Fruit fly (Drosophila melanogaster) whole organism, embryonic: ENCODE results near the gene FASN2.

ENCODE experiments used
- Antp ChIP-seq: fragments of 200-800 bp; sonication (Bioruptor generic); optimal IDR thresholded peaks from 3 replicates; lab custom pipeline; 2016; ENCODE audit warnings: missing biosample characterization, missing genetic modification characterization
- CG10209 ChIP-seq: fragments of 200-800 bp; sonication (Bioruptor generic); optimal IDR thresholded peaks from 3 replicates; lab custom pipeline; 2017; ENCODE audit warnings: missing biosample characterization, mild to moderate bottlenecking, missing genetic modification characterization, missing genetic modification reagents
- CG10366 ChIP-seq: fragments of 200-800 bp; sonication (Bioruptor generic); IDR thresholded peaks from 2 replicates; pipeline ENCODE4 v1.3.6; 2022; ENCODE audit warnings: missing biosample characterization, missing genetic modification characterization
- CG11085 ChIP-seq: fragments of 200-800 bp; sonication (Bioruptor generic); IDR thresholded peaks from 2 replicates; pipeline ENCODE4 v1.3.6; 2022; ENCODE audit warnings: missing biosample characterization, missing genetic modification characterization
- CG11247 ChIP-seq: fragments of 200-800 bp; sonication (Bioruptor generic); IDR thresholded peaks from 2 replicates; pipeline ENCODE4 v1.3.6; 2022; ENCODE audit warnings: missing biosample characterization, missing genetic modification characterization
- CG13287 ChIP-seq: fragments of 200-800 bp; sonication (Bioruptor generic); IDR thresholded peaks from 2 replicates; pipeline ENCODE4 v1.3.6; 2022; ENCODE audit warnings: missing biosample characterization, missing genetic modification characterization; ENCODE audit not compliant: partially characterized antibody
- CG16815 ChIP-seq: fragments of 200-800 bp; sonication (Bioruptor generic); optimal IDR thresholded peaks from 3 replicates; lab custom pipeline; 2017; ENCODE audit warnings: missing biosample characterization, mild to moderate bottlenecking, missing genetic modification characterization
- CG17328 ChIP-seq: fragments of 200-800 bp; sonication (Bioruptor generic); IDR thresholded peaks from 2 replicates; pipeline ENCODE4 v1.3.6; 2022; ENCODE audit warnings: missing biosample characterization, missing genetic modification characterization
- CG1792 ChIP-seq: fragments of 200-800 bp; sonication (Bioruptor generic); optimal IDR thresholded peaks from 2 replicates; lab custom pipeline; 2016; ENCODE audit warnings: missing biosample characterization, missing genetic modification characterization
- CG18262 ChIP-seq: fragments of 200-800 bp; optimal IDR thresholded peaks from 3 replicates; lab custom pipeline; 2019; ENCODE audit warnings: missing biosample characterization, mild to moderate bottlenecking, missing genetic modification characterization, moderate library complexity
- CG2678 ChIP-seq: fragments of 200-800 bp; sonication (Bioruptor generic); optimal IDR thresholded peaks from 3 replicates; lab custom pipeline; 2019; ENCODE audit warnings: missing biosample characterization, mild to moderate bottlenecking, missing genetic modification characterization, moderate library complexity
- CG32532 ChIP-seq: fragments of 200-800 bp; sonication (Bioruptor generic); IDR thresholded peaks from 2 replicates; pipeline ENCODE4 v1.3.6; 2022; ENCODE audit warnings: missing biosample characterization, missing genetic modification characterization
- CG3847 ChIP-seq: fragments of 200-800 bp; sonication (Bioruptor generic); IDR thresholded peaks from 2 replicates; pipeline ENCODE4 v1.3.6; 2022; ENCODE audit warnings: missing biosample characterization, missing genetic modification characterization
- CG42726 ChIP-seq: fragments of 200-800 bp; sonication (Bioruptor generic); IDR thresholded peaks from 2 replicates; pipeline ENCODE4 v1.3.6; 2022; ENCODE audit warnings: missing biosample characterization, missing genetic modification characterization; ENCODE audit not compliant: partially characterized antibody
- CG4404 ChIP-seq: fragments of 200-800 bp; sonication (Bioruptor generic); IDR thresholded peaks from 2 replicates; pipeline ENCODE4 v1.3.6; 2022; ENCODE audit warnings: missing biosample characterization, missing genetic modification characterization
- CG6175 ChIP-seq: fragments of 200-800 bp; sonication (Bioruptor generic); IDR thresholded peaks from 3 replicates; pipeline ENCODE4 v1.3.6; 2022; ENCODE audit warnings: missing biosample characterization, missing genetic modification characterization
- CG7987 ChIP-seq: fragments of 200-800 bp; sonication (Bioruptor generic); optimal IDR thresholded peaks from 2 replicates; lab custom pipeline; 2018; ENCODE audit warnings: missing biosample characterization, mild to moderate bottlenecking, missing genetic modification characterization, moderate library complexity
- CG9609 ChIP-seq: fragments of 200-800 bp; sonication (Bioruptor generic); optimal IDR thresholded peaks from 3 replicates; lab custom pipeline; 2016; ENCODE audit warnings: missing biosample characterization, missing genetic modification characterization
- CG9817 ChIP-seq: fragments of 200-800 bp; sonication (Bioruptor generic); optimal IDR thresholded peaks from 2 replicates; lab custom pipeline; 2018; ENCODE audit warnings: missing biosample characterization, mild to moderate bottlenecking, missing genetic modification characterization, moderate library complexity
- Camta ChIP-seq: fragments of 200-800 bp; sonication (Bioruptor generic); optimal IDR thresholded peaks from 2 replicates; lab custom pipeline; 2016; ENCODE audit warnings: missing biosample characterization, missing genetic modification characterization
- E2f1 ChIP-seq: fragments of 200-800 bp; sonication (Bioruptor generic); IDR thresholded peaks from 2 replicates; pipeline ENCODE4 v1.3.6; 2022; ENCODE audit warnings: missing biosample characterization, missing genetic modification characterization
- H2.0 ChIP-seq: fragments of 200-800 bp; sonication (Bioruptor generic); IDR thresholded peaks from 2 replicates; pipeline ENCODE4 v1.3.6; 2022; ENCODE audit warnings: missing biosample characterization, missing genetic modification characterization
- Hsf ChIP-seq: fragments of 200-800 bp; sonication (Bioruptor generic); optimal IDR thresholded peaks from 3 replicates; lab custom pipeline; 2016; ENCODE audit warnings: missing biosample characterization, missing genetic modification characterization
- Med ChIP-seq: fragments of 200-800 bp; sonication (Bioruptor generic); peaks from one replicate; lab custom pipeline; 2016; ENCODE audit warnings: missing biosample characterization, missing genetic modification characterization, mild to moderate bottlenecking, inconsistent platforms, moderate library complexity
- Meics ChIP-seq: fragments of 200-800 bp; sonication (Bioruptor generic); optimal IDR thresholded peaks from 2 replicates; lab custom pipeline; 2017; ENCODE audit warnings: missing biosample characterization, mild to moderate bottlenecking, missing genetic modification characterization
- Myb ChIP-seq: fragments of 200-800 bp; sonication (Bioruptor generic); optimal IDR thresholded peaks from 2 replicates; lab custom pipeline; 2016; ENCODE audit warnings: missing biosample characterization, missing genetic modification characterization
- Nf-YB ChIP-seq: fragments of 200-800 bp; sonication (Bioruptor generic); optimal IDR thresholded peaks from 3 replicates; lab custom pipeline; 2019; ENCODE audit warnings: missing biosample characterization, mild to moderate bottlenecking, missing genetic modification characterization, moderate library complexity
- Xbp1 ChIP-seq: fragments of 200-800 bp; sonication (Bioruptor generic); optimal IDR thresholded peaks from 3 replicates; lab custom pipeline; 2016; ENCODE audit warnings: missing biosample characterization, mild to moderate bottlenecking, missing genetic modification characterization
- Xrp1 ChIP-seq: fragments of 200-800 bp; sonication (Bioruptor generic); IDR thresholded peaks from 2 replicates; pipeline ENCODE4 v1.3.6; 2022; ENCODE audit warnings: missing biosample characterization, missing genetic modification characterization
- aop ChIP-seq: fragments of 200-800 bp; sonication (Bioruptor generic); IDR thresholded peaks from 2 replicates; pipeline ENCODE4 v1.3.6; 2022; ENCODE audit warnings: missing biosample characterization, missing genetic modification characterization
- ap ChIP-seq: fragments of 200-800 bp; sonication (Bioruptor generic); IDR thresholded peaks from 2 replicates; pipeline ENCODE4 v1.3.6; 2022; ENCODE audit warnings: missing biosample characterization, missing genetic modification characterization
- bcd ChIP-seq: fragments of 200-800 bp; sonication (Bioruptor generic); optimal IDR thresholded peaks from 2 replicates; lab custom pipeline; 2017; ENCODE audit warnings: missing biosample characterization, mild to moderate bottlenecking, missing genetic modification characterization
- bsh ChIP-seq, 2 experiments: fragments of 200-800 bp; sonication (Bioruptor generic); optimal IDR thresholded peaks; 2 replicates each; lab custom pipeline; 2017 to 2018; ENCODE audit warnings: mild to moderate bottlenecking in 2 of 2, missing biosample characterization in 2 of 2, missing genetic modification characterization in 2 of 2, moderate library complexity in 1 of 2
- caup ChIP-seq: fragments of 200-800 bp; sonication (Bioruptor generic); optimal IDR thresholded peaks from 3 replicates; lab custom pipeline; 2017; ENCODE audit warnings: missing biosample characterization, mild to moderate bottlenecking, missing genetic modification characterization, moderate library complexity; ENCODE audit not compliant: severe bottlenecking
- chinmo ChIP-seq: fragments of 200-800 bp; sonication (Bioruptor generic); IDR thresholded peaks from 4 replicates; pipeline ENCODE4 v1.3.6; 2022; ENCODE audit warnings: missing biosample characterization, missing genetic modification characterization; ENCODE audit not compliant: partially characterized antibody
- fu2 ChIP-seq: fragments of 200-800 bp; sonication (Bioruptor generic); optimal IDR thresholded peaks from 2 replicates; lab custom pipeline; 2016; ENCODE audit warnings: missing biosample characterization, missing genetic modification characterization
- hkb ChIP-seq, 2 experiments: fragments of 200-800 bp in 1 of 2; fragments of >200 bp in 1 of 2; sonication (Bioruptor generic) in 1 of 2; IDR thresholded peaks in 1 of 2; optimal IDR thresholded peaks in 1 of 2; 2 replicates each; pipeline versions ENCODE4 v1.3.6 to Lab custom; 2017 to 2022; ENCODE audit warnings: missing biosample characterization in 1 of 2, missing genetic modification characterization in 1 of 2
- ind ChIP-seq: fragments of 200-800 bp; sonication (Bioruptor generic); optimal IDR thresholded peaks from 3 replicates; lab custom pipeline; 2016; ENCODE audit warnings: missing biosample characterization, missing genetic modification characterization
- lilli ChIP-seq: fragments of 200-800 bp; sonication (Bioruptor generic); optimal IDR thresholded peaks from 3 replicates; lab custom pipeline; 2016; ENCODE audit warnings: missing biosample characterization, missing genetic modification characterization
- maf-S ChIP-seq: fragments of 200-800 bp; sonication (Bioruptor generic); optimal IDR thresholded peaks from 2 replicates; lab custom pipeline; 2016; ENCODE audit warnings: missing biosample characterization, missing genetic modification characterization
- mam ChIP-seq: fragments of 200-800 bp; sonication (Bioruptor generic); optimal IDR thresholded peaks from 3 replicates; lab custom pipeline; 2016; ENCODE audit warnings: missing biosample characterization, missing genetic modification characterization
- slbo ChIP-seq: fragments of 200-800 bp; sonication (Bioruptor generic); IDR thresholded peaks from 2 replicates; pipeline ENCODE4 v1.3.6; 2022; ENCODE audit warnings: missing biosample characterization, missing genetic modification characterization
- sob ChIP-seq: fragments of 200-800 bp; sonication (Bioruptor generic); IDR thresholded peaks from 2 replicates; pipeline ENCODE4 v1.3.6; 2022; ENCODE audit warnings: missing biosample characterization, missing genetic modification characterization
- tx ChIP-seq: fragments of 200-800 bp; sonication (Bioruptor generic); optimal IDR thresholded peaks from 2 replicates; lab custom pipeline; 2016; ENCODE audit warnings: missing biosample characterization, missing genetic modification characterization
- vfl ChIP-seq: fragments of 200-800 bp; sonication (Bioruptor generic); optimal IDR thresholded peaks from 2 replicates; lab custom pipeline; 2016; ENCODE audit warnings: missing biosample characterization, missing genetic modification characterization
- wdn ChIP-seq: fragments of 200-800 bp; sonication (Bioruptor generic); IDR thresholded peaks from 2 replicates; pipeline ENCODE4 v1.3.6; 2022; ENCODE audit warnings: missing biosample characterization, missing genetic modification characterization
- z ChIP-seq: fragments of 200-800 bp; sonication (Bioruptor generic); IDR thresholded peaks from 3 replicates; pipeline ENCODE4 v1.3.6; 2022; ENCODE audit warnings: missing biosample characterization, missing genetic modification characterization
- zfh1 ChIP-seq: fragments of 200-800 bp; sonication (Bioruptor generic); IDR thresholded peaks from 3 replicates; pipeline ENCODE4 v1.3.6; 2022; ENCODE audit warnings: missing biosample characterization, missing genetic modification characterization

The FASN2 gene

dm6 chr2L:3058772-3059623 is 15.3 kb downstream of the FASN2 start (continued):
- TF ChIP-seq fu2 (GFP tag; lab: Kevin White, UChicago), result peak; percentile 45
- no peak for TF ChIP-seq z (GFP tag; lab: Robert Waterston, UW)
- TF ChIP-seq vfl, result peak; percentile 40
- peak; percentile 21 for TF ChIP-seq CG10209 (GFP tag; lab: Kevin White, UChicago)
- TF ChIP-seq caup (GFP tag; lab: Kevin White, UChicago), result peak; percentile 6
- TF ChIP-seq CG2678 (tag; lab: Kevin White, UChicago), result peak; percentile 37
- peak; percentile 20 for TF ChIP-seq CG16815 (GFP tag; lab: Kevin White, UChicago)
- peak; percentile 80; the same call in 2 of the 4 replicates for TF ChIP-seq chinmo
- TF ChIP-seq Myb (GFP tag; lab: Kevin White, UChicago), result peak; percentile 61
- peak; percentile 35; the same call in 1 of the 2 replicates for TF ChIP-seq E2f1 (GFP tag; lab: Robert Waterston, UW)
- peak; percentile 1 for TF ChIP-seq Hsf
- 0 out of 2 replicates have a peak, but pooled peaks have one; percentile 5 for TF ChIP-seq H2.0
- TF ChIP-seq slbo (GFP tag; lab: Robert Waterston, UW), result peak; percentile 76
- TF ChIP-seq ap (GFP tag; lab: Robert Waterston, UW), result no peak
- peak; percentile 44; the same call in 1 of the 3 replicates for TF ChIP-seq zfh1 (GFP tag; lab: Robert Waterston, UW)
- no peak for TF ChIP-seq Nf-YB (GFP tag; lab: Kevin White, UChicago)
- TF ChIP-seq CG3847 (GFP tag; lab: Robert Waterston, UW), result peak; percentile 39; the same call in 1 of the 2 replicates
- TF ChIP-seq lilli, result peak; percentile 64
- no peak for TF ChIP-seq CG42726 (GFP tag; lab: Robert Waterston, UW)
- TF ChIP-seq sob (GFP tag; lab: Robert Waterston, UW), result peak; percentile 43; the same call in 1 of the 2 replicates
- TF ChIP-seq CG32532 (GFP tag; lab: Robert Waterston, UW), result peak; percentile 48; the same call in 1 of the 2 replicates
- peak; percentile 52 for TF ChIP-seq mam (GFP tag; lab: Kevin White, UChicago)
- peak; percentile 19 for TF ChIP-seq CG9609 (GFP tag; lab: Kevin White, UChicago)
- peak; percentile 5 for TF ChIP-seq ind
- TF ChIP-seq bsh (GFP tag; optimal IDR thresholded peaks at IDR 0.05; lab: Kevin White, UChicago), result peak in 1 of 2 experiments; percentile 13
- TF ChIP-seq CG11247 (GFP tag; lab: Robert Waterston, UW), result peak; percentile 43; the same call in 1 of the 2 replicates
- TF ChIP-seq CG17328 (GFP tag; lab: Robert Waterston, UW), result peak; percentile 34; the same call in 1 of the 2 replicates
- TF ChIP-seq CG13287, result 0 out of 2 replicates have a peak, but pooled peaks have one; percentile 35
- peak; percentile 47 for TF ChIP-seq Xrp1 (GFP tag; lab: Robert Waterston, UW)
- TF ChIP-seq aop (GFP tag; lab: Robert Waterston, UW), result no peak
- peak; percentile 61 for TF ChIP-seq Meics
- peak; percentile 22 for TF ChIP-seq Camta (GFP tag; lab: Kevin White, UChicago)
- peak; percentile 87 for TF ChIP-seq Med (GFP tag; lab: Kevin White, UChicago)
- TF ChIP-seq hkb (optimal IDR thresholded peaks at IDR 0.05; lab: Kevin White, UChicago), result peak; percentile 100
- no peak; the same call in 1 of the 2 replicates for TF ChIP-seq hkb (GFP tag; IDR thresholded peaks at IDR 0.05; lab: Robert Waterston, UW)
- no peak for TF ChIP-seq CG18262 (tag; lab: Kevin White, UChicago)
- no peak for TF ChIP-seq CG4404
- peak; percentile 29 for TF ChIP-seq maf-S (GFP tag; lab: Kevin White, UChicago)
- peak; percentile 11 for TF ChIP-seq Xbp1 (GFP tag; lab: Kevin White, UChicago)
- TF ChIP-seq CG7987 (GFP tag; lab: Kevin White, UChicago), result no peak
- TF ChIP-seq CG1792 (GFP tag; lab: Kevin White, UChicago), result no peak
- TF ChIP-seq CG11085 (GFP tag; lab: Robert Waterston, UW), result peak; percentile 44; the same call in 1 of the 2 replicates
- peak; percentile 18 for TF ChIP-seq Antp (GFP tag; lab: Kevin White, UChicago)
- TF ChIP-seq wdn (GFP tag; lab: Robert Waterston, UW), result 0 out of 2 replicates have a peak, but pooled peaks have one; percentile 36
- peak; percentile 13 for TF ChIP-seq tx (GFP tag; lab: Kevin White, UChicago)
- peak; percentile 21 for TF ChIP-seq bcd (GFP tag; lab: Kevin White, UChicago)
- TF ChIP-seq CG6175 (GFP tag; lab: Robert Waterston, UW), result peak; percentile 87
- TF ChIP-seq CG10366 (GFP tag; lab: Robert Waterston, UW), result peak; percentile 37
- TF ChIP-seq CG9817 (tag; lab: Kevin White, UChicago), result peak; percentile 29
